Worm (Caenorhabditis elegans): ENCODE data around the gene F11A5.13.

ce11 chrV:16195379-16195778, 31.1 kb downstream of the F11A5.13 start, which contains the start of gene rabr-3:
- TF ChIP-seq dao-5 (tag; optimal IDR thresholded peaks at IDR 0.05) (no peak), him-1 (tag; optimal IDR thresholded peaks at IDR 0.05) (no peak)

All from whole organism, L4/young adult.